Worm (Caenorhabditis elegans): ENCODE data around the gene K01A6.7.

The K01A6.7 gene

DNA sequence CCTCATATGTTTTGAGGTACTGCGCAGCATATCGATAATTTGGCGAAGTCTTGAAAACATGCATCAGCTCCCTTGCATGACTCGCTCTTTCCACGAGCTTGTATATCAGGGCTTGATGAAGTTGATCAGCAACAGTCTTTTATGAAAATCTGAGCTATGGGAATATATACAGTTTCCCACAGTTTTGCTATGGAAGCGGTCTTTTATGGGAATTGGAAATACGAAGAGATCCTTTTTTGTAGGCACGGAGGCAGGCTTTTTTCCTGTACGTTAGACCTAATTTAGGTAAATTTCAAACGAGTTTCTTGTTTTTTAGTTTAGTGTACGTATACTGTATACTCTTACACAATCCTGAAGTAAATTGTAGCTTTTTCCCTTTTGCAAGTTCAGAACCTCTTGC is 17.5 kb upstream of the K01A6.7 start, which contains the start of gene T12A7.9:
Gene T12A7.9 (minus strand): TSS at position 101 of the 400 bp plus-strand sequence.
- TF ChIP-seq bed-3 (GFP tag; optimal IDR thresholded peaks at IDR 0.05) (no peak), drap-1 (GFP tag; optimal IDR thresholded peaks at IDR 0.05) (no peak), lin-32 (GFP tag; optimal IDR thresholded peaks at IDR 0.05) (no peak), ceh-43 (GFP tag; optimal IDR thresholded peaks at IDR 0.05) (no peak), unc-120 (tag; optimal IDR thresholded peaks at IDR 0.05; ENCODE audit: poor library complexity, severe bottlenecking) (no peak), nhr-76 (tag; optimal IDR thresholded peaks at IDR 0.05) (no peak), blmp-1 (tag; optimal IDR thresholded peaks at IDR 0.05) (no peak), elt-1 (tag; optimal IDR thresholded peaks at IDR 0.05; ENCODE audit: borderline replicate concordance, insufficient read depth) (no peak), ceh-83 (GFP tag; optimal IDR thresholded peaks at IDR 0.05) (no peak), snpc-4 (tag; optimal IDR thresholded peaks at IDR 0.05) (no peak), nhr-12 (tag; optimal IDR thresholded peaks at IDR 0.05) (no peak), zip-8 (tag; optimal IDR thresholded peaks at IDR 0.05) (no peak), ceh-39 (tag; optimal IDR thresholded peaks at IDR 0.05) (no peak), lin-13 (tag; optimal IDR thresholded peaks at IDR 0.05) (no peak), mep-1 (tag; optimal IDR thresholded peaks at IDR 0.05) (no peak), nhr-2 (tag; optimal IDR thresholded peaks at IDR 0.05) (no peak), sem-2 (GFP tag; optimal IDR thresholded peaks at IDR 0.05) (no peak), ztf-11 (tag; optimal IDR thresholded peaks at IDR 0.05) (no peak)

DNA sequence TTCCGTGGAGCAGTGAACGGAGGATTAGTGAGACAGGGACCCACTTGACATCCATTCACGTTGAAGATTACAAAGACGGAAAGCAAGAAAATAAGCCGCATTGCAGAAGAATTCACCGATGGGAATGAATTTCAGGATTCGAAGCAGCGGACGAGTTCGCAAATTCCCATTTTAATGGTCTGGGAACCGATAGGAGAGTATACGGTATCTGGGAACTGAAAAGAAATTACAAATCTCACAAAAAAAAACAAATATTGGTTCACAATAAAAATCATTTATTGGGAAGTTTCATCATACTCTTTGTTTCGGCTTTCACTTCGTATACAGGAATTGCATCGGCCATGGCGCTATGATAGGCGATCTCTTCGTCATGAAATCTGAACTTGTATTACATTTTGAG is 16.6 kb upstream of the K01A6.7 start, which contains the start of gene T12A7.10:
Gene T12A7.10 (minus strand): TSS at position 101 of the 400 bp plus-strand sequence.
- TF ChIP-seq nhr-76 (tag; optimal IDR thresholded peaks at IDR 0.05) = no peak
- no peak for TF ChIP-seq flh-1 (GFP tag; optimal IDR thresholded peaks at IDR 0.05)
- TF ChIP-seq mep-1 (tag; optimal IDR thresholded peaks at IDR 0.05) = no peak
- TF ChIP-seq tbx-8 (GFP tag; optimal IDR thresholded peaks at IDR 0.05) = no peak
- no peak for TF ChIP-seq nhr-28 (tag; optimal IDR thresholded peaks at IDR 0.05)
- TF ChIP-seq unc-39 (tag; optimal IDR thresholded peaks at IDR 0.05) = no peak
- TF ChIP-seq zip-8 (tag; optimal IDR thresholded peaks at IDR 0.05) = no peak
- TF ChIP-seq snpc-4 (tag; optimal IDR thresholded peaks at IDR 0.05) = no peak
- TF ChIP-seq blmp-1 (tag; optimal IDR thresholded peaks at IDR 0.05) = no peak
- TF ChIP-seq ceh-83 (GFP tag; optimal IDR thresholded peaks at IDR 0.05) = no peak
- no peak for TF ChIP-seq ztf-11 (tag; optimal IDR thresholded peaks at IDR 0.05)
- no peak for TF ChIP-seq mab-5 (tag; optimal IDR thresholded peaks at IDR 0.05)
- no peak for TF ChIP-seq sptf-1 (tag; optimal IDR thresholded peaks at IDR 0.05)
- no peak for TF ChIP-seq ces-1 (GFP tag; optimal IDR thresholded peaks at IDR 0.05)

ce11 chrIV:11754328-11754727 is 16.0 kb upstream of the K01A6.7 start, which contains the start of gene scl-18:
Gene scl-18 (minus strand): TSS chrIV:11754428.
- TF ChIP-seq mab-5 (tag; optimal IDR thresholded peaks at IDR 0.05) = no peak
- TF ChIP-seq sem-2 (GFP tag; optimal IDR thresholded peaks at IDR 0.05) = no peak
- TF ChIP-seq pha-4 (tag; optimal IDR thresholded peaks at IDR 0.05) = no peak
- TF ChIP-seq nhr-2 (tag; optimal IDR thresholded peaks at IDR 0.05) = no peak

DNA sequence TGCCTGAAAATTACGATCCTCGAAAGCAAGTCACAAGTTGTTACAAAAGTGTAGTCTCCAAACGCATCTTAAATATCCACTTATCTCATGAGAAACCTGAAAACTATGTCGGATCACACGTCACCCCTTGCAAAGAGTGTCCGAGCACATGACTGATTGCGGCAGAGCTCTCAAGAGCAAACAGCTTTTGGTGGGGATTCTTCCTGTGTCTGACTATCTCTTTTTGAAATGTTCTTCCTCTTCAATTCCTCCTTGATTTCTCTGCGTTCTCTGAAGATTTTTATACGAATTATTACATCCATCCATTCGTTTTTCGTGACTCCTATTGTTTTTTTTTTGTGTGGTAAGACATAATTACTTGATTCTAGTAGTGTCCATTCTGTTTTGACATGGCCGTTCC is 10.5 kb upstream of the K01A6.7 start, which contains the start of gene T12A7.6:
Gene T12A7.6 (plus strand): TSS at position 369 of the 400 bp plus-strand sequence.
- no peak for TF ChIP-seq unc-62 (GFP tag; optimal IDR thresholded peaks at IDR 0.05)
- no peak for TF ChIP-seq nhr-237 (tag; optimal IDR thresholded peaks at IDR 0.05)
- TF ChIP-seq pha-4 (tag; optimal IDR thresholded peaks at IDR 0.05) = no peak
- no peak for TF ChIP-seq M03D4.4 (tag; optimal IDR thresholded peaks at IDR 0.05)
- TF ChIP-seq mep-1 (tag; optimal IDR thresholded peaks at IDR 0.05) = no peak

DNA sequence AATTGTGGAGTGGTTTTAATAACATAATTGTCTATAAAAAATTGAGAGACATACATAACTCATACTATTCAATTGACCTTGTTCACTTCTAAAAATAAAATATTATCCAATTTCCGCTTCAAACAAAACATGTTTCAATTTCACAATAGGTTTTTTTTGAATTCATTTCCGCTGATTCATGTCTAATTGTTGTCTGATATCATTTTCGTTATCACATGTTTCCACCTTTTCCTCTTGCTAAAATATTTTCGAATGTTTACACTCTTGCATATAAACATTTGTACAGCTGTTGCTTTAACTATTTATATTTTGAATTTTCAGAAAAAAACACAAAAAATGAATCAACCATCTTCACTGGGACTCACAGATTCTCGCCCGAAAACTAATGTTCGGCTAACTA is 7.0 kb upstream of the K01A6.7 start, which contains the start of gene gem-4:
Gene gem-4 (plus strand): TSS at position 301 of the 400 bp plus-strand sequence.
- TF ChIP-seq ztf-11 (tag; optimal IDR thresholded peaks at IDR 0.05) (no peak), nhr-237 (tag; optimal IDR thresholded peaks at IDR 0.05) (no peak), blmp-1 (tag; optimal IDR thresholded peaks at IDR 0.05) (no peak), ceh-83 (GFP tag; optimal IDR thresholded peaks at IDR 0.05) (no peak), sem-2 (GFP tag; optimal IDR thresholded peaks at IDR 0.05) (no peak), mab-5 (tag; optimal IDR thresholded peaks at IDR 0.05) (no peak), sptf-1 (tag; optimal IDR thresholded peaks at IDR 0.05) (no peak)

DNA sequence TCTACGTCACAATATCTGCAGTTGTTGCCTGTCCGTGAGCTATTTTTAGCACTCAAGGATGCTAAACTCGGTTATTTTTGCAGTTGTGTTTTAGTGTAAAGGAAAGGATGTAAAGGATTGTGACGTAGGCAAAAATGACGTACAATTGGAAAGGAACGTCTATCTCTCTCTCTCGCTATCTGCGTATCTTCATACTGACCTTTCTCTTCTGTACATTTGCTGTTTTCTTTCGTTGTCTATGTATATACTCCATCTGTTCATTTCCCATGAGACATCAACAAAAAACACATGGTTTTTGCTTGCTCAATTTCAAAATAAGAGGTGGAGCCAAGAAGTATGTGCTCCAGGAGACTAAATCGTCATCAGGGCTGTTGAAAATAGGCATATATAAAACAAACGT is 5.9 kb upstream of the K01A6.7 start:
- TF ChIP-seq nhr-76 (tag; optimal IDR thresholded peaks at IDR 0.05) (no peak), zip-8 (tag; optimal IDR thresholded peaks at IDR 0.05) (peak; percentile 4)

Data from whole organism, mixed stage, embryonic.